Fruit fly (Drosophila melanogaster): Measurements from ENCODE around the gene cyst.

The cyst gene

DNA sequence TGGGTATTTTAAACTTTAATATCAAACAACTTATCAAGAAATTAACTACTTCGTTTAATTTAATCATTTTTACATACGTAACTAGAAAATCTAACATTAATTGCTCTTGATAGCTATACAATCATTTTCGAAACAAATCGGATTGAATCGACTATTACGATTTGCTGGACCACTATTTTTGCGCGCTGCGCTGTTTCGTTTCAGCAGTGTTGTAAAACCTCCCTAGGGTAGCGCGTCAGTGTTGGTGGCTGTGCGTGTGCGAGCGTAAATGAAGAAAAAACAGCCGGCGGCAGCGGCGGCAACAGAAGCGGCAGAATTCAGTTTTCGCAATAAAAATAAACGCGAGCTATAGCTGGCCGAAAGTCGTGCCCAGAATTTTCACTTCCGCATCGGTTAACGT lies 24.7 kb upstream of the cyst start, which contains the start of gene CG33116 (continued):
- TF ChIP-seq kni (GFP tag; optimal IDR thresholded peaks at IDR 0.05) (peak; percentile 12), CG34422 (GFP tag; IDR thresholded peaks at IDR 0.05) (peak; percentile 95; the same call in 2 of the 3 replicates), Dad (GFP tag; optimal IDR thresholded peaks at IDR 0.05) (peak; percentile 82), bcd (GFP tag; optimal IDR thresholded peaks at IDR 0.05) (peak; percentile 85), HmgD (GFP tag; optimal IDR thresholded peaks at IDR 0.05) (peak; percentile 70), CG17328 (GFP tag; IDR thresholded peaks at IDR 0.05) (peak; percentile 74), CG18619 (GFP tag; optimal IDR thresholded peaks at IDR 0.05) (peak; percentile 82), pfk (GFP tag; optimal IDR thresholded peaks at IDR 0.05) (peak; percentile 23), CG16863 (GFP tag; optimal IDR thresholded peaks at IDR 0.05) (peak; percentile 65), CG9609 (GFP tag; optimal IDR thresholded peaks at IDR 0.05) (peak; percentile 83), CG31388 (GFP tag; optimal IDR thresholded peaks at IDR 0.05) (no peak), NfI (GFP tag; optimal IDR thresholded peaks at IDR 0.05) (peak; percentile 87), Hmr (GFP tag; optimal IDR thresholded peaks at IDR 0.05) (peak; percentile 88), CG11723 (GFP tag; optimal IDR thresholded peaks at IDR 0.05) (peak; percentile 77), esg (GFP tag; conservative IDR thresholded peaks at IDR 0.05) (no peak), sens (GFP tag) (peak; percentile 97), scrt (GFP tag; optimal IDR thresholded peaks at IDR 0.05) (peak; percentile 72), CG18764 (GFP tag; optimal IDR thresholded peaks at IDR 0.05) (peak; percentile 38), lmd (GFP tag; IDR thresholded peaks at IDR 0.05) (peak; percentile 83), CG12236 (GFP tag; optimal IDR thresholded peaks at IDR 0.05) (peak; percentile 55), CG3995 (GFP tag; optimal IDR thresholded peaks at IDR 0.05) (peak; percentile 51), abd-A (tag; optimal IDR thresholded peaks at IDR 0.05) (no peak), Doc3 (GFP tag; IDR thresholded peaks at IDR 0.05; ENCODE audit: partially characterized antibody) (no peak), Mad (GFP tag; optimal IDR thresholded peaks at IDR 0.05) (peak; percentile 84), Lpt (GFP tag; optimal IDR thresholded peaks at IDR 0.05) (no peak), CG3163 (GFP tag; optimal IDR thresholded peaks at IDR 0.05) (peak; percentile 72), sc (optimal IDR thresholded peaks at IDR 0.05) (no peak), sc (GFP tag; optimal IDR thresholded peaks at IDR 0.05) (peak; percentile 55), CG15073 (GFP tag; optimal IDR thresholded peaks at IDR 0.05) (no peak), pita (GFP tag; optimal IDR thresholded peaks at IDR 0.05) (no peak), CG5953 (GFP tag; IDR thresholded peaks at IDR 0.05) (peak; percentile 70), lilli (GFP tag; optimal IDR thresholded peaks at IDR 0.05) (peak; percentile 89), CG3838 (GFP tag; optimal IDR thresholded peaks at IDR 0.05) (peak; percentile 29), D (optimal IDR thresholded peaks at IDR 0.05) (no peak), D (GFP tag; optimal IDR thresholded peaks at IDR 0.05) (peak; percentile 63), grn (GFP tag; optimal IDR thresholded peaks at IDR 0.05) (peak; percentile 25), ham (GFP tag; IDR thresholded peaks at IDR 0.05) (no peak), chm (GFP tag; IDR thresholded peaks at IDR 0.05) (peak; percentile 86), CG12391 (tag; optimal IDR thresholded peaks at IDR 0.05) (peak; percentile 85), CG6254 (GFP tag; optimal IDR thresholded peaks at IDR 0.05) (peak; percentile 62), peb (GFP tag; IDR thresholded peaks at IDR 0.05) (peak; percentile 24; the same call in 1 of the 2 replicates), ro (GFP tag; IDR thresholded peaks at IDR 0.05) (peak; percentile 40; the same call in 1 of the 2 replicates), zf30C (GFP tag; optimal IDR thresholded peaks at IDR 0.05) (no peak), CG4328 (GFP tag; optimal IDR thresholded peaks at IDR 0.05) (peak; percentile 38), CG3847 (GFP tag; IDR thresholded peaks at IDR 0.05) (peak; percentile 83), ci (GFP tag; IDR thresholded peaks at IDR 0.05) (peak; percentile 92), Lhr (GFP tag; optimal IDR thresholded peaks at IDR 0.05) (peak; percentile 44), CG11696 (GFP tag; IDR thresholded peaks at IDR 0.05) (peak; percentile 100), CG12769 (tag; optimal IDR thresholded peaks at IDR 0.05) (peak; percentile 78), Bgb (GFP tag; IDR thresholded peaks at IDR 0.05; ENCODE audit: partially characterized antibody) (peak; percentile 27; the same call in 1 of the 2 replicates), CG6813 (GFP tag; optimal IDR thresholded peaks at IDR 0.05) (peak; percentile 72), sd (tag; optimal IDR thresholded peaks at IDR 0.05) (peak; percentile 51)
